Worm (Caenorhabditis elegans) whole organism, mixed stage, embryonic: ENCODE measurements around the gene C38D4.10.

Experiments used
- ceh-43 ChIP-seq: fragments of 200-800 bp; sonication (Bioruptor generic); optimal IDR thresholded peaks from 2 replicates; lab custom pipeline; 2018; ENCODE audit warnings: mild to moderate bottlenecking, missing genetic modification characterization, moderate library complexity, missing compliant biosample characterization
- elt-1 ChIP-seq: sonication (generic microtip); optimal IDR thresholded peaks from 2 replicates; lab custom pipeline; 2017; ENCODE audit warnings: missing genetic modification characterization, mild to moderate bottlenecking, missing compliant biosample characterization, antibody characterized with exemption, moderate library complexity, borderline replicate concordance; ENCODE audit not compliant: insufficient read depth
- lsy-2 ChIP-seq: fragments of 150-350 bp; optimal IDR thresholded peaks from 2 replicates; lab custom pipeline; 2014; ENCODE audit warnings: missing biosample characterization, missing genetic modification characterization
- mep-1 ChIP-seq: fragments of 150-350 bp; optimal IDR thresholded peaks from 2 replicates; lab custom pipeline; 2017; ENCODE audit warnings: missing biosample characterization, missing genetic modification reagents, missing genetic modification characterization, inconsistent platforms
- nhr-237 ChIP-seq: fragments of 150-350 bp; optimal IDR thresholded peaks from 2 replicates; lab custom pipeline; 2014; ENCODE audit warnings: missing biosample characterization, missing genetic modification characterization
- pha-4 ChIP-seq: fragments of 150-350 bp; optimal IDR thresholded peaks from 2 replicates; lab custom pipeline; 2018; ENCODE audit warnings: missing biosample characterization, missing genetic modification reagents, missing genetic modification characterization
- snpc-4 ChIP-seq: fragments of 150-350 bp; optimal IDR thresholded peaks from 2 replicates; lab custom pipeline; 2014; ENCODE audit warnings: missing biosample characterization, missing genetic modification characterization
- ztf-11 ChIP-seq: fragments of 150-350 bp; optimal IDR thresholded peaks from 2 replicates; lab custom pipeline; 2014; ENCODE audit warnings: missing biosample characterization, missing genetic modification characterization

DNA sequence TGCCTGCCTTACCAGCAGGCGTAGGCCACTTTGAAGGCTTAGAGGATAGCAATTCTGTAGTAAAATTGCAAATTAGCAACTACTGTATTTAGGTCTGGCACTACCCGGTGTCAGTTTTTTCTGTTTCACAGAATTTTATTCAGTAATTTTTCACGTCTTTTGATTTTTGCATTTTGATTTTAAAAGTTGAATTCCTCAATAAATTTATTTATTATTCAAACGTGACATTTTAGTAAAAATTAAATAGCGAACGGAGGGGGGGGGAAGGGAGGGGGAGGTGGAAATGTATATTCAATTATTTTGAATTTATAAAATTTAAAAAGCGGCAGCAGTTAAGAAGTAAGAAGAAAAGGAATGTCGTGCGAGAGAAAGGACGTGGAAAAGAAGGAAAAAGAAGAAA lies 34.9 kb downstream of the C38D4.10 start, which contains the start of gene F26A1.4:
- TF ChIP-seq snpc-4 (no peak), nhr-237 (tag; lab: Kevin White, UChicago) (no peak), elt-1 (no peak), ztf-11 (tag; lab: Kevin White, UChicago) (no peak), pha-4 (tag; lab: Kevin White, UChicago) (no peak), mep-1 (tag; lab: Kevin White, UChicago) (no peak), ceh-43 (GFP tag; lab: Kevin White, UChicago) (no peak), lsy-2 (tag; lab: Kevin White, UChicago) (no peak)
